Worm (Caenorhabditis elegans) whole organism, L4/young adult: ENCODE results near the gene Y46G5A.29.

Experiments used
- W03F9.2 ChIP-seq: fragments of 150-350 bp; optimal IDR thresholded peaks from 2 replicates; lab custom pipeline; 2014; ENCODE audit warnings: missing biosample characterization, missing genetic modification characterization
- dao-5 ChIP-seq: sonication (generic microtip); optimal IDR thresholded peaks from 2 replicates; lab custom pipeline; 2016; ENCODE audit warnings: missing genotype, missing genetic modification characterization, moderate library complexity, missing compliant biosample characterization
- him-1 ChIP-seq: sonication (generic microtip); optimal IDR thresholded peaks from 2 replicates; lab custom pipeline; 2016; ENCODE audit warnings: missing genotype, missing genetic modification reagents, missing genetic modification characterization, missing compliant biosample characterization

DNA sequence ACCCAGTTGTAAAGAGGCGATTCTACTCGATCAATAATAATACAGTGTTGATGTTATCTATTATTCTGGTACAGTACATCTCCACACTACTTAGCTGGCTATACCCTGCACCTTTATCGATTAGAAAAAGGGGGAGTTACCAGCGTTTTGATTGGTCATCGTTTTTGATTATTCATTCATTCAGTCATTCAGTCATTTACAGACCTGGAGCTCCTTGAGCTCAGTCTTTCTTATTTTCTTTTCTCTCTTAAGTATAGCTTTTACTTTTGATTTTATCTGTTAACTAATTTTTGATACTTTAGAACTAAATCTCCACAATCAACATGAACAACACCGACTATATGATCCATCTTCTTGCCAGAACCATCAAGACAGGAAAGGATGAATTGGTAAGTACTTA, 5.9 kb upstream of the Y46G5A.29 start, which contains the start of gene Y46G5A.28:
- no peak for TF ChIP-seq him-1 (tag; lab: Kevin White, UChicago)
- TF ChIP-seq dao-5, result no peak
- TF ChIP-seq W03F9.2 (tag; lab: Kevin White, UChicago), result no peak
